Fruit fly (Drosophila melanogaster): ENCODE results near the gene CG33229.

Gene CG33229

DNA sequence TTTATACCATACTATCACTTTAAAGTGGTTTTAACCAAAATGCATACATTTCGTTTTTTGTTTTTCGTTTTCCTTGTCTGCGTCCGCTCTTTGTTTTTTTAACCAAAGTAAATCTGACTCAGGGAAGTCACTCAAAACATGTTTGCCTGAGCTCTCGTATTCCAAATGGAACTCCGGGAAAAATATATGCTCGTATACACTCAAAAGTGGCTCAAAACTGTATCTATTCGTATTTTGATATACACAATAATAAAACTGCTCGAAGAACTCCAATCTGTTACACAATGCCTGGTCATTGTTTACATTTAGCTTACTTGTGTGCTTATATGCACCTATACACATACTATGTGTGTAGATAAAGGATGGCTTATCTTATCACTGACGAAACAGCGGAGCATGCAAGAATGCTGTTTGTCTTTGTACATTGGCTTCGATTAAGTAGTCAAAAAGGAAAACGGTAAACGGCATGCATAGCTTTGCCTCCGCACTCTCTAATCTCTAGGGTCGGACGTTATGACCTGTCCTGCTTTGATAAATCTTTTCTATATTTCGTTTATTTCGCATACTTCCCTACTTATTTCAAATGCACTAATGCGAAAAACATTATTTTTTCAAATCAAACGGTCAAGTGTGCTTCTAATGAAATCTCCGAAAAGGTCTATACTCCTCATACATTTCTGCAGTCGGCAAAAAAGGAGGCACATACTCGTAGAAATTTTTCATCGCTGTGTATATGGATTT is 47.3 kb downstream of the CG33229 start, which contains the start of gene miple2 (continued):
- TF ChIP-seq onecut (GFP tag; IDR thresholded peaks at IDR 0.05) (0 out of 2 replicates have a peak, but pooled peaks have one; percentile 25), CG7839 (tag; optimal IDR thresholded peaks at IDR 0.05) (no peak), Lhr (GFP tag; optimal IDR thresholded peaks at IDR 0.05) (peak; percentile 46), lbe (GFP tag; optimal IDR thresholded peaks at IDR 0.05) (no peak), MBD-R2 (GFP tag; IDR thresholded peaks at IDR 0.05) (no peak), en (GFP tag; optimal IDR thresholded peaks at IDR 0.05) (no peak), crc (GFP tag; optimal IDR thresholded peaks at IDR 0.05) (peak; percentile 19), CG12659 (GFP tag; optimal IDR thresholded peaks at IDR 0.05) (peak; percentile 52), Sry-δ (GFP tag; optimal IDR thresholded peaks at IDR 0.05) (no peak), CG1602 (GFP tag; optimal IDR thresholded peaks at IDR 0.05) (no peak), fd3F (GFP tag; optimal IDR thresholded peaks at IDR 0.05) (peak; percentile 8), hth (optimal IDR thresholded peaks at IDR 0.05) (no peak), CG3726 (GFP tag; IDR thresholded peaks at IDR 0.05) (no peak), CG1647 (GFP tag; optimal IDR thresholded peaks at IDR 0.05) (no peak), fu2 (GFP tag; optimal IDR thresholded peaks at IDR 0.05) (no peak), CG14860 (GFP tag; IDR thresholded peaks at IDR 0.05; ENCODE audit: partially characterized antibody) (no peak), dati (GFP tag; IDR thresholded peaks at IDR 0.05) (no peak), CG2199 (GFP tag; IDR thresholded peaks at IDR 0.05) (no peak), mld (GFP tag; IDR thresholded peaks at IDR 0.05; ENCODE audit: partially characterized antibody) (no peak), CG18476 (GFP tag; optimal IDR thresholded peaks at IDR 0.05) (no peak), CG17186 (GFP tag; optimal IDR thresholded peaks at IDR 0.05) (no peak), ap (GFP tag; IDR thresholded peaks at IDR 0.05) (no peak), Doc2 (GFP tag; IDR thresholded peaks at IDR 0.05) (no peak), sima (GFP tag; optimal IDR thresholded peaks at IDR 0.05) (no peak), D19A (tag; optimal IDR thresholded peaks at IDR 0.05) (peak; percentile 62), tin (GFP tag; optimal IDR thresholded peaks at IDR 0.05) (no peak), CG4854 (GFP tag; optimal IDR thresholded peaks at IDR 0.05) (peak; percentile 30), CG7556 (GFP tag; optimal IDR thresholded peaks at IDR 0.05) (peak; percentile 79), gsb (GFP tag; IDR thresholded peaks at IDR 0.05) (no peak), gfzf (GFP tag; optimal IDR thresholded peaks at IDR 0.05) (no peak), CG4360 (GFP tag; IDR thresholded peaks at IDR 0.05) (no peak), CG7963 (GFP tag; IDR thresholded peaks at IDR 0.05; ENCODE audit: partially characterized antibody) (no peak), gsb-n (tag; optimal IDR thresholded peaks at IDR 0.05) (peak; percentile 58), run (tag; optimal IDR thresholded peaks at IDR 0.05) (no peak), Ets65A (GFP tag) (no peak), Fer2 (tag; optimal IDR thresholded peaks at IDR 0.05) (no peak), tgo (GFP tag; IDR thresholded peaks at IDR 0.05) (no peak), CG7357 (GFP tag; IDR thresholded peaks at IDR 0.05) (no peak), lilli (GFP tag; optimal IDR thresholded peaks at IDR 0.05) (peak; percentile 53), CkIIα-i1 (GFP tag; IDR thresholded peaks at IDR 0.05) (no peak), Deaf1 (tag; optimal IDR thresholded peaks at IDR 0.05) (peak; percentile 32), peb (GFP tag; IDR thresholded peaks at IDR 0.05) (no peak), eyg (GFP tag; optimal IDR thresholded peaks at IDR 0.05) (no peak), CG31388 (GFP tag; optimal IDR thresholded peaks at IDR 0.05) (no peak), shn (GFP tag; optimal IDR thresholded peaks at IDR 0.05) (peak; percentile 41), Sry-β (GFP tag; optimal IDR thresholded peaks at IDR 0.05) (peak; percentile 44), sc (optimal IDR thresholded peaks at IDR 0.05) (no peak), sc (GFP tag; optimal IDR thresholded peaks at IDR 0.05) (peak; percentile 64), CG10147 (GFP tag; optimal IDR thresholded peaks at IDR 0.05) (no peak), CG10321 (GFP tag; IDR thresholded peaks at IDR 0.05) (no peak), Hr3 (GFP tag; optimal IDR thresholded peaks at IDR 0.05) (peak; percentile 22), dimm (GFP tag; IDR thresholded peaks at IDR 0.05) (no peak)

All from whole organism, embryonic.